Worm (Caenorhabditis elegans) whole organism, L2 larva: ENCODE results near the gene D2089.3.

Experiments
- C34F6.9 ChIP-seq: fragments of 150-350 bp; optimal IDR thresholded peaks from 2 replicates; lab custom pipeline; 2014; ENCODE audit warnings: missing biosample characterization, missing genetic modification characterization
- F13H6.1 ChIP-seq: sonication (generic microtip); optimal IDR thresholded peaks from 2 replicates; lab custom pipeline; 2016; ENCODE audit warnings: missing genetic modification characterization, missing compliant biosample characterization
- R02D3.7 ChIP-seq: fragments of 150-350 bp; optimal IDR thresholded peaks from 2 replicates; lab custom pipeline; 2014; ENCODE audit warnings: missing biosample characterization, missing genetic modification characterization
- Y55F3AM.14 ChIP-seq: fragments of 200-800 bp; sonication (Bioruptor generic); optimal IDR thresholded peaks from 2 replicates; lab custom pipeline; 2018; ENCODE audit warnings: mild to moderate bottlenecking, missing genetic modification characterization, missing compliant biosample characterization
- ZK546.5 ChIP-seq: sonication (generic microtip); optimal IDR thresholded peaks from 2 replicates; lab custom pipeline; 2017; ENCODE audit warnings: missing biosample characterization, missing genetic modification characterization
- alr-1 ChIP-seq: fragments of 150-350 bp; optimal IDR thresholded peaks from 2 replicates; lab custom pipeline; 2014; ENCODE audit warnings: missing biosample characterization, missing genetic modification characterization
- aly-2 ChIP-seq: fragments of 150-350 bp; optimal IDR thresholded peaks from 2 replicates; lab custom pipeline; 2014; ENCODE audit warnings: missing biosample characterization, missing genetic modification characterization
- ama-1 ChIP-seq: fragments of 150-350 bp; optimal IDR thresholded peaks from 2 replicates; lab custom pipeline; 2018; ENCODE audit warnings: inconsistent platforms
- blmp-1 ChIP-seq: sonication (generic microtip); optimal IDR thresholded peaks from 2 replicates; lab custom pipeline; 2017; ENCODE audit warnings: missing genetic modification characterization, mild to moderate bottlenecking, missing compliant biosample characterization, antibody characterized with exemption, moderate library complexity; ENCODE audit not compliant: insufficient read depth
- ceh-82 ChIP-seq: fragments of 150-350 bp; optimal IDR thresholded peaks from 2 replicates; lab custom pipeline; 2014; ENCODE audit warnings: missing biosample characterization, missing genetic modification characterization
- crh-2 ChIP-seq: sonication (generic microtip); optimal IDR thresholded peaks from 2 replicates; lab custom pipeline; 2017; ENCODE audit warnings: missing biosample characterization, missing genetic modification characterization
- elt-3 ChIP-seq: sonication (generic microtip); optimal IDR thresholded peaks from 2 replicates; lab custom pipeline; 2017; ENCODE audit warnings: missing biosample characterization, missing genetic modification characterization
- fos-1 ChIP-seq: fragments of 150-350 bp; optimal IDR thresholded peaks from 2 replicates; lab custom pipeline; 2014; ENCODE audit warnings: missing biosample characterization, missing genetic modification characterization
- gmeb-1 ChIP-seq: fragments of 150-350 bp; optimal IDR thresholded peaks from 2 replicates; lab custom pipeline; 2014; ENCODE audit warnings: missing biosample characterization, missing genetic modification characterization
- lin-11 ChIP-seq: fragments of 150-350 bp; sonication (generic microtip); optimal IDR thresholded peaks from 2 replicates; lab custom pipeline; 2014; ENCODE audit warnings: missing biosample characterization, missing genetic modification characterization, inconsistent platforms, mixed read lengths
- lin-13 ChIP-seq: fragments of 150-350 bp; optimal IDR thresholded peaks from 2 replicates; lab custom pipeline; 2014; ENCODE audit warnings: missing biosample characterization, missing genetic modification reagents, missing genetic modification characterization
- lin-39 ChIP-seq: fragments of 150-350 bp; optimal IDR thresholded peaks from 2 replicates; lab custom pipeline; 2014; ENCODE audit warnings: missing biosample characterization, missing genetic modification reagents, missing genetic modification characterization
- lsy-2 ChIP-seq, 2 experiments: fragments of 150-350 bp in 1 of 2; sonication (generic microtip) in 1 of 2; optimal IDR thresholded peaks; 2 replicates each; lab custom pipeline; 2014 to 2017; ENCODE audit warnings: missing biosample characterization in 2 of 2, missing genetic modification characterization in 2 of 2
- mbf-1 ChIP-seq: sonication (generic microtip); optimal IDR thresholded peaks from 2 replicates; lab custom pipeline; 2017; ENCODE audit warnings: missing biosample characterization, missing genetic modification characterization
- nhr-10 ChIP-seq: sonication (generic microtip); optimal IDR thresholded peaks from 2 replicates; lab custom pipeline; 2017; ENCODE audit warnings: missing biosample characterization, missing genetic modification characterization
- nhr-11 ChIP-seq: fragments of 150-350 bp; optimal IDR thresholded peaks from 2 replicates; lab custom pipeline; 2014; ENCODE audit warnings: missing biosample characterization, missing genetic modification characterization
- nhr-12 ChIP-seq: fragments of 150-350 bp; optimal IDR thresholded peaks from 2 replicates; lab custom pipeline; 2014; ENCODE audit warnings: missing biosample characterization, missing genetic modification characterization
- nhr-129 ChIP-seq: fragments of 150-350 bp; optimal IDR thresholded peaks from 2 replicates; lab custom pipeline; 2014; ENCODE audit warnings: missing biosample characterization, missing genetic modification characterization
- nhr-21 ChIP-seq: fragments of 150-350 bp; optimal IDR thresholded peaks from 2 replicates; lab custom pipeline; 2014; ENCODE audit warnings: missing biosample characterization, missing genetic modification characterization
- nhr-6 ChIP-seq: fragments of 150-350 bp; optimal IDR thresholded peaks from 2 replicates; lab custom pipeline; 2014; ENCODE audit warnings: missing biosample characterization, missing genetic modification characterization
- peb-1 ChIP-seq: fragments of 150-350 bp; optimal IDR thresholded peaks from 2 replicates; lab custom pipeline; 2014; ENCODE audit warnings: missing biosample characterization, missing genetic modification characterization
- sem-4 ChIP-seq: fragments of 150-350 bp; optimal IDR thresholded peaks from 2 replicates; lab custom pipeline; 2014; ENCODE audit warnings: missing biosample characterization, missing genetic modification reagents, missing genetic modification characterization
- snpc-4 ChIP-seq: fragments of 150-350 bp; optimal IDR thresholded peaks from 2 replicates; lab custom pipeline; 2014; ENCODE audit warnings: missing biosample characterization, missing genetic modification characterization
- unc-39 ChIP-seq: fragments of 150-350 bp; optimal IDR thresholded peaks from 2 replicates; lab custom pipeline; 2014; ENCODE audit warnings: missing biosample characterization, missing genetic modification characterization
- unc-62 ChIP-seq: fragments of 150-350 bp; optimal IDR thresholded peaks from 2 replicates; lab custom pipeline; 2014; ENCODE audit warnings: missing biosample characterization, missing genetic modification reagents, missing genetic modification characterization
- zag-1 ChIP-seq: fragments of 150-350 bp; optimal IDR thresholded peaks from 2 replicates; lab custom pipeline; 2014; ENCODE audit warnings: missing biosample characterization, missing genetic modification characterization
- ztf-11 ChIP-seq: sonication (generic microtip); optimal IDR thresholded peaks from 2 replicates; lab custom pipeline; 2017; ENCODE audit warnings: missing biosample characterization, missing genetic modification characterization
- ztf-4 ChIP-seq: fragments of 150-350 bp; optimal IDR thresholded peaks from 2 replicates; lab custom pipeline; 2014; ENCODE audit warnings: missing biosample characterization, missing genetic modification characterization

The D2089.3 gene

ce11 chrII:10658576-10659256 is 6.2 kb downstream of the D2089.3 start, which contains the start of the genes snu-13 and rsp-7 (continued):
- TF ChIP-seq gmeb-1 (tag; lab: Kevin White, UChicago) (peak; percentile 67), crh-2 (tag; lab: Kevin White, UChicago) (peak; percentile 87), blmp-1 (tag; lab: Kevin White, UChicago) (peak; percentile 23), sem-4 (tag; lab: Kevin White, UChicago) (peak; percentile 62), lin-13 (GFP tag; lab: Kevin White, UChicago) (peak; percentile 71), elt-3 (tag; lab: Kevin White, UChicago) (no peak), lsy-2 (tag; optimal IDR thresholded peaks at IDR 0.05; lab: Kevin White, UChicago) (peak; percentile 58 to 91), ZK546.5 (peak; percentile 31), nhr-10 (tag; lab: Kevin White, UChicago) (no peak), nhr-21 (tag; lab: Kevin White, UChicago) (peak; percentile 51), lin-11 (tag; lab: Kevin White, UChicago) (peak; percentile 49), unc-62 (GFP tag; lab: Kevin White, UChicago) (no peak), nhr-129 (peak; percentile 51), nhr-11 (tag; lab: Kevin White, UChicago) (no peak), R02D3.7 (no peak)
- TF ChIP-seq, all 48 proteins: peak for 19

DNA sequence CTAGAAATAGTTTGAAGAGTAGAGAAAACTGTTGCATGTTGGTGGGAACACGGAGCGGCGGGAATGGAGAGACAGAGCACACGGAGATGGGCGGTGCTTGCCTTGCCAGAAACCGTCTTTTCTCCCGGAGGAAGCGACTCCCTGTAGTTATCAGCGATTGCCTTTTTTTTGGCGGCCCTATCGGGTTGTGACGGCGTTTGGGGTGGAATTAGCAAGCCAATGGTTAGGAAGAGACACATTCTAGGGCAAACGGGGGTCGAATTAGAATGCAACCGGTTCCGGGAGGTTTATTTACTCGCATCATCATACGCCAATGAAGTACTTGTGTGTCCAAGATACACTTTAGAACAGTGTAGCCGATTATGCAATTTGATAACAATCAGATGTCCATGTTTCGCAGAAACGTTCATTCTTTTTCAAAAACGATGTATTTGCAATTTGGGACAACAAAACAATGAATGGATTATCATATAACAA is 7.3 kb downstream of the D2089.3 start, which contains the start of gene lact-3:
Gene lact-3, minus strand, starts transcription at position 51 of the 477 bp plus-strand sequence.
- TF ChIP-seq nhr-6 (tag; lab: Kevin White, UChicago) (no peak), aly-2 (tag; lab: Kevin White, UChicago) (no peak), unc-39 (no peak), gmeb-1 (tag; lab: Kevin White, UChicago) (no peak), crh-2 (tag; lab: Kevin White, UChicago) (peak; percentile 31), C34F6.9 (tag; lab: Kevin White, UChicago) (no peak), snpc-4 (tag; lab: Kevin White, UChicago) (no peak), nhr-129 (peak; percentile 0), F13H6.1 (tag; lab: Kevin White, UChicago) (peak; percentile 32), alr-1 (no peak), Y55F3AM.14 (no peak), nhr-12 (tag; lab: Kevin White, UChicago) (no peak), ztf-11 (no peak), fos-1 (peak; percentile 42), peb-1 (tag; lab: Kevin White, UChicago) (no peak), nhr-11 (tag; lab: Kevin White, UChicago) (no peak), R02D3.7 (no peak), sem-4 (tag; lab: Kevin White, UChicago) (no peak), lin-39 (no peak), mbf-1 (tag; lab: Kevin White, UChicago) (no peak), lsy-2 (tag; optimal IDR thresholded peaks at IDR 0.05; lab: Kevin White, UChicago) (no peak)

ce11 chrII:10656395-10656794 is 8.5 kb downstream of the D2089.3 start:
- TF ChIP-seq fos-1, result peak; percentile 40
- no peak for TF ChIP-seq unc-39
- TF ChIP-seq, all 48 proteins: peak for 1

DNA sequence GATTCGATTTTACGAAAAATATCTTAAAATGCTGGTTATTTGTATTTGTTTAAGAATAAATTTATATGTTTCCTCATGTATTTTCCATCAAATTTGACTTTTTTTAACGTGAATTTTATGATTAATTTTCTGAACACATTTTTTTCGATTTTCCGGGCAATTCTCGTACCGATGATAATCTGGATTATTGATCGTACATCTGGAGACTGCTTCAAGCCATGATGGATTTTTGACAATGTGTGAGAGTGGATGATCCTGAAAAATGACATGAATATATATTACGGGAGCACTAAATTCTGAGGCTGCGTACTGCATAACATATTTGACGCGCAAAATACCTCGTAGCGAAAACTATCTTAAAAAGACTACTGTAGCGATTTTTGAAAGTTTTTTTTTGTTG is 10.5 kb downstream of the D2089.3 start:
- TF ChIP-seq crh-2 (tag; lab: Kevin White, UChicago) (no peak), lin-39 (no peak), mbf-1 (tag; lab: Kevin White, UChicago) (no peak), ama-1 (no peak), unc-39 (no peak), gmeb-1 (tag; lab: Kevin White, UChicago) (no peak), alr-1 (no peak), lsy-2 (tag; optimal IDR thresholded peaks at IDR 0.05; lab: Kevin White, UChicago) (no peak), ceh-82 (tag; lab: Kevin White, UChicago) (no peak), zag-1 (no peak), ztf-4 (tag; lab: Kevin White, UChicago) (no peak)

ce11 chrII:10653559-10653958 is 11.4 kb downstream of the D2089.3 start:
- TF ChIP-seq blmp-1 (tag; lab: Kevin White, UChicago), result no peak
- TF ChIP-seq gmeb-1 (tag; lab: Kevin White, UChicago), result peak; percentile 16
- TF ChIP-seq, all 48 proteins: peak for 1
